Worm (Caenorhabditis elegans) whole organism, late embryonic: ENCODE data around the gene str-193.

ENCODE experiments used
- F13H6.1 ChIP-seq: sonication (generic microtip); optimal IDR thresholded peaks from 2 replicates; lab custom pipeline; 2016; ENCODE audit warnings: missing genetic modification characterization, missing compliant biosample characterization
- K02D7.2 ChIP-seq: sonication (generic microtip); optimal IDR thresholded peaks from 2 replicates; lab custom pipeline; 2017; ENCODE audit warnings: mild to moderate bottlenecking, missing genetic modification characterization, missing compliant biosample characterization
- K09A11.1 ChIP-seq: sonication (generic microtip); optimal IDR thresholded peaks from 2 replicates; lab custom pipeline; 2017; ENCODE audit warnings: antibody characterized with exemption, mild to moderate bottlenecking, missing genetic modification characterization, missing compliant biosample characterization; ENCODE audit not compliant: insufficient read depth
- Y22D7AL.16 ChIP-seq: sonication (generic microtip); optimal IDR thresholded peaks from 2 replicates; lab custom pipeline; 2016; ENCODE audit warnings: missing genetic modification characterization, missing compliant biosample characterization
- ceh-14 ChIP-seq: sonication (generic microtip); optimal IDR thresholded peaks from 2 replicates; lab custom pipeline; 2016; ENCODE audit warnings: missing genotype, missing genetic modification characterization, missing compliant biosample characterization
- ceh-19 ChIP-seq: fragments of 200-800 bp; sonication (Bioruptor generic); optimal IDR thresholded peaks from 2 replicates; lab custom pipeline; 2018; ENCODE audit warnings: mild to moderate bottlenecking, missing genetic modification characterization, missing compliant biosample characterization
- ceh-2 ChIP-seq: sonication (generic microtip); optimal IDR thresholded peaks from 2 replicates; lab custom pipeline; 2016; ENCODE audit warnings: missing genotype, missing genetic modification characterization, missing compliant biosample characterization
- ceh-31 ChIP-seq: sonication (generic microtip); optimal IDR thresholded peaks from 2 replicates; lab custom pipeline; 2016; ENCODE audit warnings: missing genetic modification characterization, missing compliant biosample characterization
- ceh-34 ChIP-seq: sonication (generic microtip); optimal IDR thresholded peaks from 2 replicates; lab custom pipeline; 2016; ENCODE audit warnings: mild to moderate bottlenecking, missing genetic modification characterization, missing compliant biosample characterization
- ceh-45 ChIP-seq: fragments of 200-800 bp; sonication (Bioruptor generic); IDR thresholded peaks from 2 replicates; pipeline ENCODE4 v1.3.6; 2022; ENCODE audit warnings: missing genetic modification reagents, missing genetic modification characterization, missing compliant biosample characterization
- ceh-48 ChIP-seq: sonication (generic microtip); optimal IDR thresholded peaks from 2 replicates; lab custom pipeline; 2016; ENCODE audit warnings: missing genetic modification characterization, inconsistent platforms, missing compliant biosample characterization
- ceh-6 ChIP-seq: fragments of 200-800 bp; sonication (Bioruptor generic); optimal IDR thresholded peaks from 2 replicates; lab custom pipeline; 2018; ENCODE audit warnings: mild to moderate bottlenecking, missing genetic modification characterization, missing compliant biosample characterization
- dmd-4 ChIP-seq: sonication (generic microtip); optimal IDR thresholded peaks from 2 replicates; lab custom pipeline; 2016; ENCODE audit warnings: borderline replicate concordance, missing genetic modification characterization, missing compliant biosample characterization
- fax-1 ChIP-seq: sonication (generic microtip); optimal IDR thresholded peaks from 2 replicates; lab custom pipeline; 2016; ENCODE audit warnings: missing genotype, missing genetic modification characterization, missing compliant biosample characterization
- fkh-6 ChIP-seq: sonication (generic microtip); optimal IDR thresholded peaks from 2 replicates; lab custom pipeline; 2016; ENCODE audit warnings: missing genetic modification characterization, missing compliant biosample characterization
- gmeb-2 ChIP-seq: sonication (generic microtip); optimal IDR thresholded peaks from 2 replicates; lab custom pipeline; 2016; ENCODE audit warnings: missing genetic modification characterization, inconsistent platforms, missing compliant biosample characterization
- hlh-13 ChIP-seq: fragments of 200-800 bp; sonication (Bioruptor generic); optimal IDR thresholded peaks from 2 replicates; lab custom pipeline; 2018; ENCODE audit warnings: mild to moderate bottlenecking, missing genetic modification characterization, missing compliant biosample characterization
- hlh-8 ChIP-seq: sonication (generic microtip); optimal IDR thresholded peaks from 2 replicates; lab custom pipeline; 2016; ENCODE audit warnings: missing genotype, missing genetic modification characterization, missing compliant biosample characterization
- lim-6 ChIP-seq: sonication (generic microtip); optimal IDR thresholded peaks from 2 replicates; lab custom pipeline; 2016; ENCODE audit warnings: missing genetic modification characterization, missing compliant biosample characterization
- lin-11 ChIP-seq: fragments of 200-800 bp; sonication (Bioruptor generic); optimal IDR thresholded peaks from 2 replicates; lab custom pipeline; 2018; ENCODE audit warnings: mild to moderate bottlenecking, missing genetic modification characterization, missing compliant biosample characterization
- nhr-11 ChIP-seq: fragments of 150-350 bp; optimal IDR thresholded peaks from 2 replicates; lab custom pipeline; 2014; ENCODE audit warnings: missing biosample characterization, missing genetic modification characterization
- npax-4 ChIP-seq: sonication (generic microtip); optimal IDR thresholded peaks from 2 replicates; lab custom pipeline; 2016; ENCODE audit warnings: missing genetic modification characterization, missing compliant biosample characterization
- pha-4 ChIP-seq: fragments of 150-350 bp; optimal IDR thresholded peaks from 2 replicates; lab custom pipeline; 2018; ENCODE audit warnings: missing biosample characterization, missing genetic modification reagents, missing genetic modification characterization
- pqm-1 ChIP-seq: sonication (generic microtip); optimal IDR thresholded peaks from 2 replicates; lab custom pipeline; 2016; ENCODE audit warnings: missing genetic modification characterization, missing compliant biosample characterization
- pros-1 ChIP-seq: fragments of 150-350 bp; optimal IDR thresholded peaks from 2 replicates; lab custom pipeline; 2014; ENCODE audit warnings: missing biosample characterization, missing genetic modification reagents, missing genetic modification characterization
- ref-2 ChIP-seq: sonication (generic microtip); optimal IDR thresholded peaks from 2 replicates; lab custom pipeline; 2016; ENCODE audit warnings: missing genetic modification characterization, missing compliant biosample characterization
- sdc-2 ChIP-seq: sonication (generic microtip); optimal IDR thresholded peaks from 2 replicates; lab custom pipeline; 2016; ENCODE audit warnings: missing genotype, missing genetic modification characterization, missing compliant biosample characterization
- syd-9 ChIP-seq: sonication (generic microtip); optimal IDR thresholded peaks from 2 replicates; lab custom pipeline; 2016; ENCODE audit warnings: mild to moderate bottlenecking, missing genetic modification characterization, moderate library complexity, missing compliant biosample characterization
- tbx-7 ChIP-seq: sonication (generic microtip); optimal IDR thresholded peaks from 2 replicates; lab custom pipeline; 2016; ENCODE audit warnings: missing genotype, missing genetic modification characterization, missing compliant biosample characterization
- ttx-3 ChIP-seq: sonication (generic microtip); optimal IDR thresholded peaks from 2 replicates; lab custom pipeline; 2016; ENCODE audit warnings: missing genetic modification reagents, missing genetic modification characterization, missing compliant biosample characterization
- unc-86 ChIP-seq: sonication (generic microtip); optimal IDR thresholded peaks from 2 replicates; lab custom pipeline; 2016; ENCODE audit warnings: missing genetic modification characterization, missing compliant biosample characterization
- ztf-16 ChIP-seq: sonication (generic microtip); optimal IDR thresholded peaks from 2 replicates; lab custom pipeline; 2017; ENCODE audit warnings: missing genetic modification characterization, missing compliant biosample characterization

The str-193 gene

DNA sequence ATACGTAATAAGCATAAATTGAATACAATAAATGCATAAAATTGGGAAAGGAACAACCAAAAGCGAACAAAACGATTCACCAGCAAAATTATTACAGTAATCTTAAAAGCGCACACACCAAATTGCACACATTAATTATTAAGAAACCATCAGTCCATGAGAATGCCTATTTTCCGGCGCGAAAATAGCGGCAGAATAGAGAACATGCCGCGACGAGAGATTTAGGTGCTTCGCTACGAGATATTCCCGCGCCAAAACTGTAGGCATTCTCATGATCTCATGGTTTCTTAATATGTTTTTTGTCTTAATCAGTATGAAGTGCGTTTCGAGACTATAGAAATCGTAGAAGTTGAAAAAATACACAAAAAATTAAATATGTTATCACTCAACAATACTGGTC lies 37.4 kb downstream of the str-193 start:
- TF ChIP-seq ceh-34 (no peak), Y22D7AL.16 (tag; lab: Kevin White, UChicago) (no peak), pha-4 (no peak)

- TF ChIP-seq ceh-14 (tag; lab: Kevin White, UChicago) (no peak), fax-1 (tag; lab: Kevin White, UChicago) (no peak), ceh-48 (no peak), ceh-6 (GFP tag; lab: Kevin White, UChicago) (no peak), ztf-16 (no peak), F13H6.1 (tag; lab: Kevin White, UChicago) (no peak), unc-86 (no peak), ref-2 (no peak), ceh-34 (no peak), syd-9 (tag; lab: Kevin White, UChicago) (no peak), hlh-13 (GFP tag; lab: Kevin White, UChicago) (no peak), sdc-2 (no peak), nhr-11 (tag; lab: Kevin White, UChicago) (no peak), ceh-2 (tag; lab: Kevin White, UChicago) (no peak), dmd-4 (tag; lab: Kevin White, UChicago) (no peak), fkh-6 (no peak), K09A11.1 (tag; lab: Kevin White, UChicago) (no peak), pros-1 (tag; lab: Kevin White, UChicago) (no peak), pqm-1 (tag; lab: Kevin White, UChicago) (no peak), K02D7.2 (tag; lab: Kevin White, UChicago) (no peak)
- TF ChIP-seq, all 69 proteins: peak for 0
These were observed 38.7 kb downstream of the str-193 start, which contains the start of gene F46B6.5 for ce11 chrV:9782969-9783368. Gene F46B6.5 (minus strand): TSS chrV:9783069.

ce11 chrV:9782045-9782444 lies 39.6 kb downstream of the str-193 start:
- TF ChIP-seq tbx-7: no peak
- TF ChIP-seq Y22D7AL.16 (tag; lab: Kevin White, UChicago): no peak
- TF ChIP-seq F13H6.1 (tag; lab: Kevin White, UChicago): no peak
- TF ChIP-seq ceh-2 (tag; lab: Kevin White, UChicago): no peak
- no peak for TF ChIP-seq fax-1 (tag; lab: Kevin White, UChicago)
- TF ChIP-seq nhr-11 (tag; lab: Kevin White, UChicago): no peak

DNA sequence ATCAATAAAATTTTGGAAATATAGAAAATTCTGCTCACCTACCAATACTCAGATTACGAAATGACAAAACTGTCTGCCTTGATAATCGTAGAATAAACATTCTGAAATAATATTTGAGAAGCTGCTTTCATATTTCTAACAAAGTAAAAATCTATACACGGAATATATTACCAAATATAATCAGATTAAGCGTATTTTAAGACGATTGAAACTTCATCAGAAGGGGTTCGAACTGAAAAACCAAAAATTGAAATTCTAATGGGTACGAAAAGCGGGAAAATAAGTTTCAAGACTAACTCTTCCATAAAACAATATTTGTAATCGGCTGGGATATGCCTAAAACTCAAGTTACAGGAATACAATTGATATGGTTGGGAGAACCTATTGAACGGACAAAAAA lies 42.2 kb downstream of the str-193 start, which contains the start of gene F46B6.4:
Gene F46B6.4, minus strand, starts transcription at position 101 of the 400 bp plus-strand sequence.
- TF ChIP-seq npax-4 (no peak), hlh-8 (no peak), sdc-2 (no peak), ceh-31 (no peak), dmd-4 (tag; lab: Kevin White, UChicago) (no peak), ttx-3 (tag; lab: Kevin White, UChicago) (no peak), lim-6 (tag; lab: Kevin White, UChicago) (no peak), lin-11 (tag; lab: Kevin White, UChicago) (no peak)

ce11 chrV:9777645-9778044 lies 44.0 kb downstream of the str-193 start, which contains the start of gene smg-4:
Gene smg-4 (minus strand): TSS chrV:9777745.
- TF ChIP-seq dmd-4 (tag; lab: Kevin White, UChicago): no peak
- TF ChIP-seq pqm-1 (tag; lab: Kevin White, UChicago): no peak
- TF ChIP-seq gmeb-2 (tag; lab: Kevin White, UChicago): no peak
- no peak for TF ChIP-seq sdc-2
- no peak for TF ChIP-seq ttx-3 (tag; lab: Kevin White, UChicago)
- no peak for TF ChIP-seq ceh-6 (GFP tag; lab: Kevin White, UChicago)
- TF ChIP-seq ceh-19 (GFP tag; lab: Kevin White, UChicago): no peak
- TF ChIP-seq F13H6.1 (tag; lab: Kevin White, UChicago): no peak
- no peak for TF ChIP-seq unc-86
- TF ChIP-seq ceh-45 (GFP tag; lab: Robert Waterston, UW): no peak
- TF ChIP-seq nhr-11 (tag; lab: Kevin White, UChicago): no peak
